Worm (Caenorhabditis elegans) whole organism, L4 larva: ENCODE data around the gene srbc-8.
A peak's percentile ranks its signal among the peaks of the same experiment; 100 is the strongest.

Experiments used
- F10B5.3 ChIP-seq: sonication (generic microtip); optimal IDR thresholded peaks from 2 replicates; lab custom pipeline; 2016; ENCODE audit warnings: mild to moderate bottlenecking, missing genetic modification characterization, missing compliant biosample characterization
- ceh-32 ChIP-seq: sonication (generic microtip); optimal IDR thresholded peaks from 2 replicates; lab custom pipeline; 2016; ENCODE audit warnings: mild to moderate bottlenecking, missing genetic modification characterization, missing compliant biosample characterization; ENCODE audit not compliant: poor library complexity
- daf-12 ChIP-seq: fragments of 150-350 bp; optimal IDR thresholded peaks from 2 replicates; lab custom pipeline; 2014; ENCODE audit warnings: missing biosample characterization, missing genetic modification reagents, missing genetic modification characterization
- dmd-9 ChIP-seq: fragments of 200-800 bp; sonication (Bioruptor generic); IDR thresholded peaks from 2 replicates; pipeline ENCODE4 v1.3.6; 2022; ENCODE audit warnings: missing genetic modification reagents, missing genetic modification characterization, missing compliant biosample characterization
- duxl-1 ChIP-seq: sonication (generic microtip); optimal IDR thresholded peaks from 2 replicates; lab custom pipeline; 2016; ENCODE audit warnings: mild to moderate bottlenecking, missing genetic modification characterization, moderate library complexity, missing compliant biosample characterization; ENCODE audit not compliant: poor library complexity
- hlh-30 ChIP-seq: sonication (generic microtip); optimal IDR thresholded peaks from 2 replicates; lab custom pipeline; 2017; ENCODE audit warnings: antibody characterized with exemption, mild to moderate bottlenecking, missing genetic modification characterization, missing compliant biosample characterization; ENCODE audit not compliant: insufficient read depth
- jun-1 ChIP-seq: fragments of 150-350 bp; optimal IDR thresholded peaks from 2 replicates; lab custom pipeline; 2014; ENCODE audit warnings: missing biosample characterization, missing genetic modification reagents, missing genetic modification characterization
- mxl-2 ChIP-seq: fragments of 200-800 bp; sonication (Bioruptor generic); conservative IDR thresholded peaks from 2 replicates; pipeline ENCODE4 v1.3.6; 2022; ENCODE audit warnings: missing genetic modification reagents, missing genetic modification characterization, missing compliant biosample characterization
- nhr-237 ChIP-seq: sonication (generic microtip); optimal IDR thresholded peaks from 2 replicates; lab custom pipeline; 2017; ENCODE audit warnings: missing biosample characterization, missing genetic modification characterization
- nhr-77 ChIP-seq: fragments of 150-350 bp; optimal IDR thresholded peaks from 2 replicates; lab custom pipeline; 2014; ENCODE audit warnings: missing biosample characterization, missing genetic modification characterization
- skn-1 ChIP-seq: fragments of 150-350 bp; optimal IDR thresholded peaks from 2 replicates; lab custom pipeline; 2014; ENCODE audit warnings: missing biosample characterization, missing genetic modification characterization
- unc-62 ChIP-seq, 3 experiments: fragments of 150-350 bp in 1 of 3; sonication (generic microtip); optimal IDR thresholded peaks in 2 of 3; peaks in 1 of 3; 1 replicate in 1 of 3; 2 replicates in 2 of 3; lab custom pipeline; 2014 to 2017; ENCODE audit warnings: missing biosample characterization in 3 of 3, missing genetic modification characterization in 3 of 3, missing genetic modification reagents in 3 of 3, missing genotype in 1 of 3
- vab-7 ChIP-seq: fragments of 200-800 bp; sonication (Bioruptor generic); IDR thresholded peaks from 2 replicates; pipeline ENCODE4 v1.3.6; 2022; ENCODE audit warnings: missing genetic modification reagents, missing genetic modification characterization, missing compliant biosample characterization

DNA sequence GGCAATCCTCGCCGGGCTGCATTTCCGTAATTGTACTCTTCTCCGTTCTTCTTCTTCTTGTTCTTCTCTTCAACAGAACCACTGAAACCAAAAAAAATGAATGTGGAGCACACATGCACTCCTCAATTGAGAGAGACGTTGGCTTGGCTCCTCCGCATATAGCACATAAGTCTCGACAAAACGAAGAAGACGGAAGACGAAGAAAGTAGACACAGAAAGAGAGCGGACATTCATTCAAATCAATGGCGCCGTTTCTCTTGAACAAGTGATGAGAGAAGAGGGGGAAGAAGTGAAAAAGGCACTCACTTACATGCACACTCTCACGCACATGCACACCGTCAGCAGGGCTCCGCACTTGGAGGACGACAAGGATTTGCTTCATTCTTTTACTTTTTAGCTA is 47.4 kb downstream of the srbc-8 start, which contains the start of gene F25E5.9:
- peak; percentile 20 for TF ChIP-seq hlh-30
- TF ChIP-seq vab-7 (GFP tag; lab: Robert Waterston, UW) = 0 out of 2 replicates have a peak, but pooled peaks have one; percentile 6
- no peak for TF ChIP-seq mxl-2
- TF ChIP-seq jun-1 (tag; lab: Kevin White, UChicago) = no peak
- no peak for TF ChIP-seq skn-1
- no peak for TF ChIP-seq F10B5.3 (tag; lab: Kevin White, UChicago)
- TF ChIP-seq dmd-9 (GFP tag; lab: Robert Waterston, UW) = no peak
- no peak for TF ChIP-seq nhr-237
- TF ChIP-seq daf-12 = no peak
- peak; percentile 48 for TF ChIP-seq duxl-1 (tag; lab: Kevin White, UChicago)
- no peak for TF ChIP-seq ceh-32 (tag; lab: Kevin White, UChicago)
- TF ChIP-seq nhr-77 (tag; lab: Kevin White, UChicago) = no peak
- TF ChIP-seq unc-62 (GFP tag; optimal IDR thresholded peaks at IDR 0.05 in 1 of 2; lab: Kevin White, UChicago) = peak in 1 of 2 experiments; percentile 33
- no peak for TF ChIP-seq unc-62 (tag; optimal IDR thresholded peaks at IDR 0.05; lab: Kevin White, UChicago)
